Fruit fly (Drosophila melanogaster) whole organism, embryonic: Measurements from ENCODE around the gene yuri.
A peak's percentile ranks its signal among the peaks of the same experiment; 100 is the strongest.

ENCODE experiments used
- Ada2b ChIP-seq: fragments of 200-800 bp; sonication (Bioruptor generic); IDR thresholded peaks from 2 replicates; pipeline ENCODE4 v1.3.6; 2022; ENCODE audit warnings: missing biosample characterization, missing genetic modification characterization
- CG10267 ChIP-seq: fragments of 200-800 bp; sonication (Bioruptor generic); optimal IDR thresholded peaks from 2 replicates; lab custom pipeline; 2018; ENCODE audit warnings: missing biosample characterization, mild to moderate bottlenecking, missing genetic modification characterization, moderate library complexity
- CG11398 ChIP-seq: fragments of 200-800 bp; sonication (Bioruptor generic); optimal IDR thresholded peaks from 2 replicates; lab custom pipeline; 2016; ENCODE audit warnings: missing biosample characterization, missing genetic modification characterization
- CG11695 ChIP-seq: fragments of 200-800 bp; sonication (Bioruptor generic); IDR thresholded peaks from 3 replicates; pipeline ENCODE4 v1.3.6; 2022; ENCODE audit warnings: missing biosample characterization, missing genetic modification characterization
- CG12299 ChIP-seq: fragments of 200-800 bp; sonication (Bioruptor generic); optimal IDR thresholded peaks from 2 replicates; lab custom pipeline; 2018; ENCODE audit warnings: missing biosample characterization, mild to moderate bottlenecking, missing genetic modification characterization
- CG14441 ChIP-seq: fragments of 200-800 bp; sonication (Bioruptor generic); IDR thresholded peaks from 2 replicates; pipeline ENCODE4 v1.3.6; 2022; ENCODE audit warnings: missing biosample characterization, missing genetic modification characterization
- CG15601 ChIP-seq: fragments of 200-800 bp; sonication (Bioruptor generic); optimal IDR thresholded peaks from 3 replicates; lab custom pipeline; 2019; ENCODE audit warnings: missing biosample characterization, mild to moderate bottlenecking, missing genetic modification characterization, moderate library complexity
- CG16813 ChIP-seq: fragments of 200-800 bp; sonication (Bioruptor generic); IDR thresholded peaks from 3 replicates; pipeline ENCODE4 v1.3.6; 2022; ENCODE audit warnings: missing biosample characterization, missing genetic modification characterization; ENCODE audit not compliant: partially characterized antibody
- CG1792 ChIP-seq: fragments of 200-800 bp; sonication (Bioruptor generic); optimal IDR thresholded peaks from 2 replicates; lab custom pipeline; 2016; ENCODE audit warnings: missing biosample characterization, missing genetic modification characterization
- CG30020 ChIP-seq: fragments of 200-800 bp; optimal IDR thresholded peaks from 2 replicates; lab custom pipeline; 2019; ENCODE audit warnings: missing biosample characterization, mild to moderate bottlenecking, missing genetic modification characterization, moderate library complexity
- CG30403 ChIP-seq: fragments of 200-800 bp; sonication (Bioruptor generic); optimal IDR thresholded peaks from 3 replicates; lab custom pipeline; 2016; ENCODE audit warnings: missing biosample characterization, missing genetic modification characterization
- CG34376 ChIP-seq: fragments of 200-800 bp; sonication (Bioruptor generic); optimal IDR thresholded peaks from 2 replicates; lab custom pipeline; 2018; ENCODE audit warnings: missing biosample characterization, mild to moderate bottlenecking, missing genetic modification characterization
- CG3847 ChIP-seq: fragments of 200-800 bp; sonication (Bioruptor generic); IDR thresholded peaks from 2 replicates; pipeline ENCODE4 v1.3.6; 2022; ENCODE audit warnings: missing biosample characterization, missing genetic modification characterization
- CG42726 ChIP-seq: fragments of 200-800 bp; sonication (Bioruptor generic); IDR thresholded peaks from 2 replicates; pipeline ENCODE4 v1.3.6; 2022; ENCODE audit warnings: missing biosample characterization, missing genetic modification characterization; ENCODE audit not compliant: partially characterized antibody
- CG4617 ChIP-seq: fragments of 200-800 bp; sonication (Bioruptor generic); optimal IDR thresholded peaks from 3 replicates; lab custom pipeline; 2016; ENCODE audit warnings: missing biosample characterization, missing genetic modification characterization, borderline replicate concordance
- CG6791 ChIP-seq: fragments of 200-800 bp; sonication (Bioruptor generic); IDR thresholded peaks from 3 replicates; pipeline ENCODE4 v1.3.6; 2022; ENCODE audit warnings: missing biosample characterization, missing genetic modification characterization; ENCODE audit not compliant: partially characterized antibody
- CG7372 ChIP-seq: fragments of 200-800 bp; sonication (Bioruptor generic); IDR thresholded peaks from 2 replicates; pipeline ENCODE4 v1.3.6; 2022; ENCODE audit warnings: missing biosample characterization, missing genetic modification characterization
- CG7839 ChIP-seq: fragments of 200-800 bp; sonication (Bioruptor generic); optimal IDR thresholded peaks from 3 replicates; lab custom pipeline; 2018; ENCODE audit warnings: missing biosample characterization, mild to moderate bottlenecking, missing genetic modification characterization, moderate library complexity
- CG8388 ChIP-seq: fragments of 200-800 bp; sonication (Bioruptor generic); optimal IDR thresholded peaks from 2 replicates; lab custom pipeline; 2019; ENCODE audit warnings: missing biosample characterization, mild to moderate bottlenecking, missing genetic modification characterization, moderate library complexity
- CG9817 ChIP-seq: fragments of 200-800 bp; sonication (Bioruptor generic); optimal IDR thresholded peaks from 2 replicates; lab custom pipeline; 2018; ENCODE audit warnings: missing biosample characterization, mild to moderate bottlenecking, missing genetic modification characterization, moderate library complexity
- CoRest ChIP-seq: fragments of 200-800 bp; sonication (Bioruptor generic); optimal IDR thresholded peaks from 3 replicates; lab custom pipeline; 2018; ENCODE audit warnings: missing biosample characterization, mild to moderate bottlenecking, missing genetic modification characterization, moderate library complexity
- Dref ChIP-seq: fragments of 200-800 bp; sonication (Bioruptor generic); IDR thresholded peaks from 2 replicates; pipeline ENCODE4 v1.3.6; 2022; ENCODE audit warnings: missing biosample characterization, missing genetic modification characterization
- Mad ChIP-seq: fragments of 200-800 bp; sonication (Bioruptor generic); optimal IDR thresholded peaks from 2 replicates; lab custom pipeline; 2016; ENCODE audit warnings: missing biosample characterization, missing genetic modification characterization
- Max ChIP-seq: fragments of 200-800 bp; sonication (Bioruptor generic); optimal IDR thresholded peaks from 2 replicates; lab custom pipeline; 2016; ENCODE audit warnings: missing biosample characterization, mild to moderate bottlenecking, missing genetic modification characterization
- Myb ChIP-seq: fragments of 200-800 bp; sonication (Bioruptor generic); optimal IDR thresholded peaks from 2 replicates; lab custom pipeline; 2016; ENCODE audit warnings: missing biosample characterization, missing genetic modification characterization
- Nf-YC ChIP-seq: fragments of 200-800 bp; optimal IDR thresholded peaks from 3 replicates; lab custom pipeline; 2019; ENCODE audit warnings: missing biosample characterization, mild to moderate bottlenecking, missing genetic modification characterization, moderate library complexity
- Optix ChIP-seq: fragments of 200-800 bp; sonication (Bioruptor generic); IDR thresholded peaks from 3 replicates; pipeline ENCODE4 v1.3.6; 2022; ENCODE audit warnings: missing biosample characterization, missing genetic modification characterization
- Ptx1 ChIP-seq: fragments of 200-800 bp; sonication (Bioruptor generic); IDR thresholded peaks from 2 replicates; pipeline ENCODE4 v1.3.6; 2022; ENCODE audit warnings: missing biosample characterization, missing genetic modification characterization
- Rfx ChIP-seq: fragments of 200-800 bp; sonication (Bioruptor generic); IDR thresholded peaks from 2 replicates; pipeline ENCODE4 v1.3.6; 2022; ENCODE audit warnings: missing biosample characterization, missing genetic modification characterization
- Sry-δ ChIP-seq: fragments of 200-800 bp; sonication (Bioruptor generic); optimal IDR thresholded peaks from 2 replicates; lab custom pipeline; 2016; ENCODE audit warnings: missing biosample characterization, missing genetic modification characterization
- Xrp1 ChIP-seq: fragments of 200-800 bp; sonication (Bioruptor generic); IDR thresholded peaks from 2 replicates; pipeline ENCODE4 v1.3.6; 2022; ENCODE audit warnings: missing biosample characterization, missing genetic modification characterization
- danr ChIP-seq: fragments of 200-800 bp; sonication (Bioruptor generic); IDR thresholded peaks from 2 replicates; pipeline ENCODE4 v1.3.6; 2022; ENCODE audit warnings: missing biosample characterization, missing genetic modification characterization
- dmrt99B ChIP-seq: fragments of 200-800 bp; sonication (Bioruptor generic); optimal IDR thresholded peaks from 2 replicates; lab custom pipeline; 2018; ENCODE audit warnings: missing biosample characterization, mild to moderate bottlenecking, missing genetic modification characterization, moderate library complexity
- eyg ChIP-seq: fragments of 200-800 bp; sonication (Bioruptor generic); optimal IDR thresholded peaks from 3 replicates; lab custom pipeline; 2016; ENCODE audit warnings: missing biosample characterization, missing genetic modification characterization
- fru ChIP-seq: fragments of >200 bp; optimal IDR thresholded peaks from 2 replicates; lab custom pipeline; 2017
- gce ChIP-seq: fragments of 200-800 bp; sonication (Bioruptor generic); IDR thresholded peaks from 3 replicates; pipeline ENCODE4 v1.3.6; 2022; ENCODE audit warnings: missing biosample characterization, missing genetic modification characterization
- gem ChIP-seq: fragments of 200-800 bp; sonication (Bioruptor generic); optimal IDR thresholded peaks from 2 replicates; lab custom pipeline; 2019; ENCODE audit warnings: missing biosample characterization, mild to moderate bottlenecking, missing genetic modification characterization, moderate library complexity
- h ChIP-seq: fragments of >200 bp; optimal IDR thresholded peaks from 2 replicates; lab custom pipeline; 2017
- hkb ChIP-seq, 2 experiments: fragments of 200-800 bp in 1 of 2; fragments of >200 bp in 1 of 2; sonication (Bioruptor generic) in 1 of 2; IDR thresholded peaks in 1 of 2; optimal IDR thresholded peaks in 1 of 2; 2 replicates each; pipeline versions ENCODE4 v1.3.6 to Lab custom; 2017 to 2022; ENCODE audit warnings: missing biosample characterization in 1 of 2, missing genetic modification characterization in 1 of 2
- knrl ChIP-seq: fragments of 200-800 bp; sonication (Bioruptor generic); IDR thresholded peaks from 3 replicates; pipeline ENCODE4 v1.3.6; 2022; ENCODE audit warnings: missing biosample characterization, missing genetic modification characterization; ENCODE audit not compliant: partially characterized antibody
- nau ChIP-seq: fragments of 200-800 bp; sonication (Bioruptor generic); optimal IDR thresholded peaks from 3 replicates; lab custom pipeline; 2017; ENCODE audit warnings: missing biosample characterization, mild to moderate bottlenecking, missing genetic modification characterization, missing genetic modification reagents
- pan ChIP-seq, 4 experiments: fragments of >200 bp in 3 of 4; fragments of 200-800 bp in 1 of 4; sonication (Bioruptor generic) in 1 of 4; optimal IDR thresholded peaks in 3 of 4; IDR thresholded peaks in 1 of 4; 2 replicates each; pipeline versions ENCODE4 v1.3.6 to Lab custom; 2017 to 2022; ENCODE audit warnings: missing biosample characterization in 2 of 4, missing genetic modification characterization in 2 of 4, mixed read lengths in 1 of 4
- phol ChIP-seq: fragments of 200-800 bp; sonication (Bioruptor generic); optimal IDR thresholded peaks from 3 replicates; lab custom pipeline; 2018; ENCODE audit warnings: missing biosample characterization, mild to moderate bottlenecking, missing genetic modification characterization, moderate library complexity
- pum ChIP-seq: fragments of 200-800 bp; sonication (Bioruptor generic); optimal IDR thresholded peaks from 2 replicates; lab custom pipeline; 2016; ENCODE audit warnings: missing biosample characterization, missing genetic modification characterization
- sima ChIP-seq: fragments of 200-800 bp; sonication (Bioruptor generic); optimal IDR thresholded peaks from 2 replicates; lab custom pipeline; 2016; ENCODE audit warnings: missing biosample characterization, missing genetic modification characterization
- slp2 ChIP-seq: fragments of 200-800 bp; sonication (Bioruptor generic); optimal IDR thresholded peaks from 2 replicates; lab custom pipeline; 2016; ENCODE audit warnings: missing biosample characterization, missing genetic modification characterization
- sug ChIP-seq: fragments of 200-800 bp; optimal IDR thresholded peaks from 2 replicates; lab custom pipeline; 2019; ENCODE audit warnings: missing biosample characterization, mild to moderate bottlenecking, missing genetic modification characterization, moderate library complexity
- tin ChIP-seq: fragments of 200-800 bp; sonication (Bioruptor generic); optimal IDR thresholded peaks from 3 replicates; lab custom pipeline; 2016; ENCODE audit warnings: missing biosample characterization, missing genetic modification characterization
- trem ChIP-seq: fragments of 200-800 bp; optimal IDR thresholded peaks from 3 replicates; lab custom pipeline; 2019; ENCODE audit warnings: missing biosample characterization, mild to moderate bottlenecking, missing genetic modification characterization, moderate library complexity

yuri gene

dm6 chr2L:15271757-15272589, 7.5 kb upstream of the yuri start, which contains the start of gene Cul3 (continued):
- TF ChIP-seq CG8388 (GFP tag; lab: Kevin White, UChicago) (no peak), Optix (GFP tag; lab: Robert Waterston, UW) (no peak), gem (peak; percentile 50), pan (optimal IDR thresholded peaks at IDR 0.05; lab: Kevin White, UChicago) (no peak), pan (GFP tag; optimal IDR thresholded peaks at IDR 0.05 in 1 of 2, IDR thresholded peaks at IDR 0.05 in 1 of 2) (no peak), CG1792 (GFP tag; lab: Kevin White, UChicago) (no peak), fru (lab: Kevin White, UChicago) (no peak), h (lab: Kevin White, UChicago) (no peak), CG7372 (GFP tag; lab: Robert Waterston, UW) (no peak), Nf-YC (tag; lab: Kevin White, UChicago) (peak; percentile 52), Xrp1 (GFP tag; lab: Robert Waterston, UW) (no peak; the same call in 1 of the 2 replicates), CG42726 (peak; percentile 77), knrl (GFP tag; lab: Robert Waterston, UW) (peak; percentile 83), CG16813 (peak; percentile 86), CG6791 (GFP tag; lab: Robert Waterston, UW) (peak; percentile 80), CoRest (peak; percentile 38), eyg (GFP tag; lab: Kevin White, UChicago) (no peak), CG12299 (peak; percentile 3), hkb (optimal IDR thresholded peaks at IDR 0.05; lab: Kevin White, UChicago) (no peak), hkb (GFP tag; IDR thresholded peaks at IDR 0.05; lab: Robert Waterston, UW) (no peak), CG30403 (no peak), Dref (GFP tag; lab: Robert Waterston, UW) (peak; percentile 70), tin (GFP tag; lab: Kevin White, UChicago) (no peak), trem (tag; lab: Kevin White, UChicago) (no peak), slp2 (GFP tag; lab: Kevin White, UChicago) (no peak), Ptx1 (GFP tag; lab: Robert Waterston, UW) (peak; percentile 14; the same call in 1 of the 2 replicates), CG4617 (GFP tag; lab: Kevin White, UChicago) (peak; percentile 61), sug (tag; lab: Kevin White, UChicago) (no peak), Sry-δ (peak; percentile 86), dmrt99B (tag; lab: Kevin White, UChicago) (no peak), CG3847 (GFP tag; lab: Robert Waterston, UW) (no peak), CG14441 (GFP tag; lab: Robert Waterston, UW) (no peak), pum (GFP tag; lab: Kevin White, UChicago) (no peak), CG11398 (GFP tag; lab: Kevin White, UChicago) (no peak), Max (GFP tag; lab: Kevin White, UChicago) (no peak), Ada2b (GFP tag; lab: Robert Waterston, UW) (0 out of 2 replicates have a peak, but pooled peaks have one; percentile 19), sima (no peak), CG11695 (GFP tag; lab: Robert Waterston, UW) (no peak), CG7839 (peak; percentile 49), gce (no peak), nau (GFP tag; lab: Kevin White, UChicago) (no peak), Myb (peak; percentile 17), Mad (no peak), CG30020 (peak; percentile 41), CG34376 (GFP tag; lab: Kevin White, UChicago) (no peak), phol (tag; lab: Kevin White, UChicago) (peak; percentile 22), danr (no peak), Rfx (peak; percentile 32; the same call in 1 of the 2 replicates), CG15601 (peak; percentile 8), CG10267 (tag; lab: Kevin White, UChicago) (peak; percentile 87), CG9817 (peak; percentile 38)
